Worm (Caenorhabditis elegans): ENCODE data around the gene chil-8.

DNA sequence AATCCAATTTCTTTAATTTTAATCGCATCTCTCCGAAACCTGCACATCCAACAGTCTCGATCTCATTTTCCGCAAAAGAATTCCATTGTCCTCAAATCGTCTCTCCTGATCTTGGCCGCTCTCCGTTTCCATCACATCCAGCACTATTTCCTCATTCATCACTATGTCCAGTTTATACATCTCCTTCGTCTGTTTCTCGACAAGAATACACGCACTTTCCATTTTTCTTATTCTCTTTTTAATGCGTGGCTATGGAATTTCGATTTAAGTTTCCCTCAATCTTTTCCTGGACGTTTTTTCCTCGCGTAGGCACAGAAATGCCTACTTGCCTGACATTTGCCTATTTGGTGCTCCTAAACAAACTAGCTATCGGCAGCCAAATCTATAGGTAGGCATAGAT, 7.0 kb upstream of the chil-8 start:
- TF ChIP-seq snpc-4 (tag; optimal IDR thresholded peaks at IDR 0.05) (no peak), lin-35 (GFP tag; optimal IDR thresholded peaks at IDR 0.05) (no peak), ama-1 (optimal IDR thresholded peaks at IDR 0.05) (no peak), aha-1 (tag; optimal IDR thresholded peaks at IDR 0.05) (no peak)

All from whole organism, L1 larva.